Worm (Caenorhabditis elegans) whole organism, L2 larva: ENCODE data around the gene EEED8.3.

ENCODE experiments used
- C34F6.9 ChIP-seq: fragments of 150-350 bp; optimal IDR thresholded peaks from 2 replicates; lab custom pipeline; 2014; ENCODE audit warnings: missing biosample characterization, missing genetic modification characterization
- F13H6.1 ChIP-seq: sonication (generic microtip); optimal IDR thresholded peaks from 2 replicates; lab custom pipeline; 2016; ENCODE audit warnings: missing genetic modification characterization, missing compliant biosample characterization
- R02D3.7 ChIP-seq: fragments of 150-350 bp; optimal IDR thresholded peaks from 2 replicates; lab custom pipeline; 2014; ENCODE audit warnings: missing biosample characterization, missing genetic modification characterization
- Y55F3AM.14 ChIP-seq: fragments of 200-800 bp; sonication (Bioruptor generic); optimal IDR thresholded peaks from 2 replicates; lab custom pipeline; 2018; ENCODE audit warnings: mild to moderate bottlenecking, missing genetic modification characterization, missing compliant biosample characterization
- ZK546.5 ChIP-seq: sonication (generic microtip); optimal IDR thresholded peaks from 2 replicates; lab custom pipeline; 2017; ENCODE audit warnings: missing biosample characterization, missing genetic modification characterization
- alr-1 ChIP-seq: fragments of 150-350 bp; optimal IDR thresholded peaks from 2 replicates; lab custom pipeline; 2014; ENCODE audit warnings: missing biosample characterization, missing genetic modification characterization
- aly-2 ChIP-seq: fragments of 150-350 bp; optimal IDR thresholded peaks from 2 replicates; lab custom pipeline; 2014; ENCODE audit warnings: missing biosample characterization, missing genetic modification characterization
- ama-1 ChIP-seq: fragments of 150-350 bp; optimal IDR thresholded peaks from 2 replicates; lab custom pipeline; 2018; ENCODE audit warnings: inconsistent platforms
- blmp-1 ChIP-seq: sonication (generic microtip); optimal IDR thresholded peaks from 2 replicates; lab custom pipeline; 2017; ENCODE audit warnings: missing genetic modification characterization, mild to moderate bottlenecking, missing compliant biosample characterization, antibody characterized with exemption, moderate library complexity; ENCODE audit not compliant: insufficient read depth
- ceh-16 ChIP-seq: fragments of 150-350 bp; optimal IDR thresholded peaks from 2 replicates; lab custom pipeline; 2014; ENCODE audit warnings: missing biosample characterization, missing genetic modification characterization
- ceh-82 ChIP-seq: fragments of 150-350 bp; optimal IDR thresholded peaks from 2 replicates; lab custom pipeline; 2014; ENCODE audit warnings: missing biosample characterization, missing genetic modification characterization
- crh-2 ChIP-seq: sonication (generic microtip); optimal IDR thresholded peaks from 2 replicates; lab custom pipeline; 2017; ENCODE audit warnings: missing biosample characterization, missing genetic modification characterization
- dmd-4 ChIP-seq: sonication (generic microtip); optimal IDR thresholded peaks from 2 replicates; lab custom pipeline; 2017; ENCODE audit warnings: missing biosample characterization, missing genetic modification characterization
- egl-27 ChIP-seq: sonication (generic microtip); optimal IDR thresholded peaks from 3 replicates; lab custom pipeline; 2017; ENCODE audit warnings: missing biosample characterization, missing genetic modification reagents, missing genetic modification characterization
- elt-1 ChIP-seq: fragments of 150-350 bp; optimal IDR thresholded peaks from 2 replicates; lab custom pipeline; 2014; ENCODE audit warnings: missing biosample characterization, missing genetic modification characterization
- elt-3 ChIP-seq: sonication (generic microtip); optimal IDR thresholded peaks from 2 replicates; lab custom pipeline; 2017; ENCODE audit warnings: missing biosample characterization, missing genetic modification characterization
- fos-1 ChIP-seq: fragments of 150-350 bp; optimal IDR thresholded peaks from 2 replicates; lab custom pipeline; 2014; ENCODE audit warnings: missing biosample characterization, missing genetic modification characterization
- gmeb-1 ChIP-seq: fragments of 150-350 bp; optimal IDR thresholded peaks from 2 replicates; lab custom pipeline; 2014; ENCODE audit warnings: missing biosample characterization, missing genetic modification characterization
- lin-11 ChIP-seq: fragments of 150-350 bp; sonication (generic microtip); optimal IDR thresholded peaks from 2 replicates; lab custom pipeline; 2014; ENCODE audit warnings: missing biosample characterization, missing genetic modification characterization, inconsistent platforms, mixed read lengths
- lin-13 ChIP-seq: fragments of 150-350 bp; optimal IDR thresholded peaks from 2 replicates; lab custom pipeline; 2014; ENCODE audit warnings: missing biosample characterization, missing genetic modification reagents, missing genetic modification characterization
- lin-39 ChIP-seq: fragments of 150-350 bp; optimal IDR thresholded peaks from 2 replicates; lab custom pipeline; 2014; ENCODE audit warnings: missing biosample characterization, missing genetic modification reagents, missing genetic modification characterization
- lsy-2 ChIP-seq, 2 experiments: fragments of 150-350 bp in 1 of 2; sonication (generic microtip) in 1 of 2; optimal IDR thresholded peaks; 2 replicates each; lab custom pipeline; 2014 to 2017; ENCODE audit warnings: missing biosample characterization in 2 of 2, missing genetic modification characterization in 2 of 2
- mab-5 ChIP-seq: fragments of 150-350 bp; optimal IDR thresholded peaks from 2 replicates; lab custom pipeline; 2014; ENCODE audit warnings: missing biosample characterization, missing genetic modification characterization
- mbf-1 ChIP-seq: sonication (generic microtip); optimal IDR thresholded peaks from 2 replicates; lab custom pipeline; 2017; ENCODE audit warnings: missing biosample characterization, missing genetic modification characterization
- mdl-1 ChIP-seq, 2 experiments: fragments of 150-350 bp in 1 of 2; sonication (generic microtip) in 1 of 2; optimal IDR thresholded peaks; 2 replicates each; lab custom pipeline; 2017; ENCODE audit warnings: missing biosample characterization in 2 of 2, missing genetic modification characterization in 2 of 2
- nhr-10 ChIP-seq: sonication (generic microtip); optimal IDR thresholded peaks from 2 replicates; lab custom pipeline; 2017; ENCODE audit warnings: missing biosample characterization, missing genetic modification characterization
- nhr-11 ChIP-seq: fragments of 150-350 bp; optimal IDR thresholded peaks from 2 replicates; lab custom pipeline; 2014; ENCODE audit warnings: missing biosample characterization, missing genetic modification characterization
- nhr-12 ChIP-seq: fragments of 150-350 bp; optimal IDR thresholded peaks from 2 replicates; lab custom pipeline; 2014; ENCODE audit warnings: missing biosample characterization, missing genetic modification characterization
- nhr-129 ChIP-seq: fragments of 150-350 bp; optimal IDR thresholded peaks from 2 replicates; lab custom pipeline; 2014; ENCODE audit warnings: missing biosample characterization, missing genetic modification characterization
- nhr-21 ChIP-seq: fragments of 150-350 bp; optimal IDR thresholded peaks from 2 replicates; lab custom pipeline; 2014; ENCODE audit warnings: missing biosample characterization, missing genetic modification characterization
- nhr-23 ChIP-seq: fragments of 150-350 bp; optimal IDR thresholded peaks from 2 replicates; lab custom pipeline; 2014; ENCODE audit warnings: missing biosample characterization, missing genetic modification reagents, missing genetic modification characterization
- nhr-237 ChIP-seq: fragments of 150-350 bp; optimal IDR thresholded peaks from 2 replicates; lab custom pipeline; 2014; ENCODE audit warnings: missing biosample characterization, missing genetic modification characterization
- nhr-25 ChIP-seq: fragments of 150-350 bp; sonication (generic microtip); optimal IDR thresholded peaks from 3 replicates; lab custom pipeline; 2014; ENCODE audit warnings: missing biosample characterization, missing genetic modification characterization
- nhr-6 ChIP-seq: fragments of 150-350 bp; optimal IDR thresholded peaks from 2 replicates; lab custom pipeline; 2014; ENCODE audit warnings: missing biosample characterization, missing genetic modification characterization
- nhr-77 ChIP-seq: fragments of 150-350 bp; optimal IDR thresholded peaks from 2 replicates; lab custom pipeline; 2014; ENCODE audit warnings: missing biosample characterization, missing genetic modification characterization
- peb-1 ChIP-seq: fragments of 150-350 bp; optimal IDR thresholded peaks from 2 replicates; lab custom pipeline; 2014; ENCODE audit warnings: missing biosample characterization, missing genetic modification characterization
- sem-4 ChIP-seq: fragments of 150-350 bp; optimal IDR thresholded peaks from 2 replicates; lab custom pipeline; 2014; ENCODE audit warnings: missing biosample characterization, missing genetic modification reagents, missing genetic modification characterization
- skn-1 ChIP-seq: sonication (generic microtip); optimal IDR thresholded peaks from 2 replicates; lab custom pipeline; 2017; ENCODE audit warnings: missing biosample characterization, missing genetic modification characterization
- sma-3 ChIP-seq: sonication (generic microtip); optimal IDR thresholded peaks from 2 replicates; lab custom pipeline; 2016; ENCODE audit warnings: missing genetic modification reagents, missing genetic modification characterization, missing compliant biosample characterization
- sma-9 ChIP-seq, 2 experiments: fragments of 150-350 bp in 1 of 2; sonication (generic microtip) in 1 of 2; optimal IDR thresholded peaks; 2 replicates each; lab custom pipeline; 2014 to 2016; ENCODE audit warnings: missing genetic modification characterization in 2 of 2, mild to moderate bottlenecking in 1 of 2, missing biosample characterization in 1 of 2, missing compliant biosample characterization in 1 of 2, missing genetic modification reagents in 1 of 2, moderate library complexity in 1 of 2
- snpc-4 ChIP-seq: fragments of 150-350 bp; optimal IDR thresholded peaks from 2 replicates; lab custom pipeline; 2014; ENCODE audit warnings: missing biosample characterization, missing genetic modification characterization
- unc-39 ChIP-seq: fragments of 150-350 bp; optimal IDR thresholded peaks from 2 replicates; lab custom pipeline; 2014; ENCODE audit warnings: missing biosample characterization, missing genetic modification characterization
- unc-55 ChIP-seq: fragments of 150-350 bp; sonication (generic microtip); optimal IDR thresholded peaks from 3 replicates; lab custom pipeline; 2014; ENCODE audit warnings: missing biosample characterization, missing genetic modification reagents, missing genetic modification characterization
- unc-62 ChIP-seq: fragments of 150-350 bp; optimal IDR thresholded peaks from 2 replicates; lab custom pipeline; 2014; ENCODE audit warnings: missing biosample characterization, missing genetic modification reagents, missing genetic modification characterization
- zag-1 ChIP-seq: fragments of 150-350 bp; optimal IDR thresholded peaks from 2 replicates; lab custom pipeline; 2014; ENCODE audit warnings: missing biosample characterization, missing genetic modification characterization
- ztf-1 ChIP-seq: fragments of 200-800 bp; sonication (Bioruptor generic); conservative IDR thresholded peaks from 2 replicates; pipeline ENCODE4 v1.3.6; 2022; ENCODE audit warnings: missing genetic modification characterization, missing compliant biosample characterization
- ztf-11 ChIP-seq: sonication (generic microtip); optimal IDR thresholded peaks from 2 replicates; lab custom pipeline; 2017; ENCODE audit warnings: missing biosample characterization, missing genetic modification characterization
- ztf-4 ChIP-seq: fragments of 150-350 bp; optimal IDR thresholded peaks from 2 replicates; lab custom pipeline; 2014; ENCODE audit warnings: missing biosample characterization, missing genetic modification characterization

Gene EEED8.3

ce11 chrII:5379614-5380077, 34.4 kb upstream of the EEED8.3 start, which contains the start of gene pkc-3:
Gene pkc-3 (plus strand): TSS chrII:5380027.
- no peak for TF ChIP-seq elt-3 (tag; lab: Kevin White, UChicago)
- TF ChIP-seq snpc-4 = no peak
- no peak for TF ChIP-seq nhr-11
- TF ChIP-seq mbf-1 (tag; lab: Kevin White, UChicago) = no peak
- TF ChIP-seq lin-11 (tag; lab: Kevin White, UChicago) = no peak
- peak; percentile 50 for TF ChIP-seq blmp-1 (tag; lab: Kevin White, UChicago)
- TF ChIP-seq ztf-1 (GFP tag; lab: Robert Waterston, UW) = no peak
- peak; percentile 78 for TF ChIP-seq nhr-21 (tag; lab: Kevin White, UChicago)
- peak in 1 of 2 experiments; percentile 65 for TF ChIP-seq lsy-2 (tag; optimal IDR thresholded peaks at IDR 0.05; lab: Kevin White, UChicago)
- TF ChIP-seq skn-1 (tag; lab: Kevin White, UChicago) = no peak
- no peak for TF ChIP-seq R02D3.7 (tag; lab: Kevin White, UChicago)
- no peak for TF ChIP-seq nhr-12 (tag; lab: Kevin White, UChicago)
- no peak for TF ChIP-seq elt-1
- no peak for TF ChIP-seq alr-1 (tag; lab: Kevin White, UChicago)
- no peak for TF ChIP-seq dmd-4 (tag; lab: Kevin White, UChicago)
- TF ChIP-seq nhr-129 (tag; lab: Kevin White, UChicago) = peak; percentile 78
- TF ChIP-seq Y55F3AM.14 = no peak
- TF ChIP-seq nhr-10 (tag; lab: Kevin White, UChicago) = no peak
- no peak for TF ChIP-seq lin-39 (tag; lab: Kevin White, UChicago)
- no peak for TF ChIP-seq ceh-82 (tag; lab: Kevin White, UChicago)
- peak; percentile 71 for TF ChIP-seq crh-2 (tag; lab: Kevin White, UChicago)
- peak; percentile 85 for TF ChIP-seq sma-3
- peak; percentile 5 for TF ChIP-seq sem-4 (tag; lab: Kevin White, UChicago)
- no peak for TF ChIP-seq ztf-11 (tag; lab: Kevin White, UChicago)
- TF ChIP-seq sma-9 (GFP tag; optimal IDR thresholded peaks at IDR 0.05; lab: Kevin White, UChicago) = peak; percentile 61
- no peak for TF ChIP-seq sma-9 (tag; optimal IDR thresholded peaks at IDR 0.05; lab: Kevin White, UChicago)
- no peak for TF ChIP-seq ZK546.5
- peak; percentile 48 for TF ChIP-seq ama-1
- TF ChIP-seq egl-27 (tag; lab: Kevin White, UChicago) = no peak
- peak; percentile 86 for TF ChIP-seq nhr-25 (tag; lab: Kevin White, UChicago)
- TF ChIP-seq nhr-23 (tag; lab: Kevin White, UChicago) = no peak
- peak; percentile 56 for TF ChIP-seq ztf-4 (tag; lab: Kevin White, UChicago)
- peak; percentile 51 for TF ChIP-seq lin-13 (GFP tag; lab: Kevin White, UChicago)
- TF ChIP-seq nhr-6 = no peak
- TF ChIP-seq mab-5 (tag; lab: Kevin White, UChicago) = no peak
- peak; percentile 98 for TF ChIP-seq fos-1 (tag; lab: Kevin White, UChicago)
- peak; percentile 60 for TF ChIP-seq gmeb-1 (tag; lab: Kevin White, UChicago)
- TF ChIP-seq ceh-16 (tag; lab: Kevin White, UChicago) = no peak
- TF ChIP-seq aly-2 (tag; lab: Kevin White, UChicago) = no peak
- TF ChIP-seq unc-39 = no peak
- TF ChIP-seq nhr-237 (tag; lab: Kevin White, UChicago) = no peak
- TF ChIP-seq C34F6.9 (tag; lab: Kevin White, UChicago) = peak; percentile 17
- no peak for TF ChIP-seq peb-1
- no peak for TF ChIP-seq mdl-1 (tag; optimal IDR thresholded peaks at IDR 0.05; lab: Kevin White, UChicago)
- no peak for TF ChIP-seq unc-62
- peak; percentile 21 for TF ChIP-seq unc-55
- peak; percentile 62 for TF ChIP-seq F13H6.1 (tag; lab: Kevin White, UChicago)
- no peak for TF ChIP-seq nhr-77
- no peak for TF ChIP-seq zag-1 (tag; lab: Kevin White, UChicago)
